Fruit fly (Drosophila melanogaster) S2 (cell line): ENCODE data around the gene cDIP.

Source experiments
- CG8478 ChIP-seq: fragments of >200 bp; optimal IDR thresholded peaks from 2 replicates; lab custom pipeline; 2018
- CTCF ChIP-seq, 2 experiments: fragments of >200 bp; optimal IDR thresholded peaks; 2 replicates each; lab custom pipeline; 2018

DNA sequence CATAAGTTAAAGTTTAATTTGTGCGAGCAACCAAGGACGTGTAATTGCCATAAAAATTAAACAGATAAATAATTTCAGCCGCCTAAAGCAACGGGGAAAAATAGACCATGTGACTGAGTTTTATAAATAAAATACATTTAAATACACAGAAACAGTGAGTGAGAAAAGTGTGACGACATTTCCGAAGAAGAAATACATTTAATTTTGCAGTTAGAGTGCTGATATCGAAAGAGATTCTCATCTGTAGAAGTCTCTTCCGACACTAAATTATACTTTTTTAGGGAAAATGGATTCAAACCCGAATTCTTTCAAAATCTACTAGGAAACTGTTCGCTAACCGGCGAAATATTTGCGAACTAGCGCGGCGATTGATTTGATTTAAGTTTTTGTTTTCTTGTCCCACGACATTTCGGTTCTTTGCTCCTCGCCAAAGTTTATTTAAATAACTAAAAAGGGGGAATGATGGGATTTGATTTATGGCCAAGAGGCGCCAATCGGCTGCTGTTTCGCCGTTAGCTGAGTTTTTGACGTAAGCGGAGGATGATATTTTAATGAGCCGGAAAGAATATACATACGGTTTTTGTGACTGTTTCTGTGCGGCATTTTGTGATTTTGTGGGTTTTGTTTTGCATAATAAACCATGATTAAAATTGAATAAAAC, 28.8 kb upstream of the cDIP start:
- no peak for TF ChIP-seq CG8478
- no peak for TF ChIP-seq CTCF (optimal IDR thresholded peaks at IDR 0.05; lab: Kevin White, UChicago)
